Fruit fly (Drosophila melanogaster): Measurements from ENCODE around the gene CG5863.

dm6 chr3R:17440628-17441027, 29.7 kb downstream of the CG5863 start, which contains the start of gene CG14331:
- TF ChIP-seq CG14655 (GFP tag; optimal IDR thresholded peaks at IDR 0.05) (no peak), EcR (GFP tag; optimal IDR thresholded peaks at IDR 0.05) (no peak), CG8301 (tag; optimal IDR thresholded peaks at IDR 0.05) (no peak), CG10348 (GFP tag; IDR thresholded peaks at IDR 0.05) (no peak), CG9948 (tag; optimal IDR thresholded peaks at IDR 0.05) (no peak), Ets98B (GFP tag; IDR thresholded peaks at IDR 0.05) (no peak), D1 (tag; optimal IDR thresholded peaks at IDR 0.05) (no peak), Pif1B (GFP tag; optimal IDR thresholded peaks at IDR 0.05) (no peak)

Data from whole organism, pupa.